Worm (Caenorhabditis elegans): ENCODE results near the gene popl-1.

popl-1 gene

DNA sequence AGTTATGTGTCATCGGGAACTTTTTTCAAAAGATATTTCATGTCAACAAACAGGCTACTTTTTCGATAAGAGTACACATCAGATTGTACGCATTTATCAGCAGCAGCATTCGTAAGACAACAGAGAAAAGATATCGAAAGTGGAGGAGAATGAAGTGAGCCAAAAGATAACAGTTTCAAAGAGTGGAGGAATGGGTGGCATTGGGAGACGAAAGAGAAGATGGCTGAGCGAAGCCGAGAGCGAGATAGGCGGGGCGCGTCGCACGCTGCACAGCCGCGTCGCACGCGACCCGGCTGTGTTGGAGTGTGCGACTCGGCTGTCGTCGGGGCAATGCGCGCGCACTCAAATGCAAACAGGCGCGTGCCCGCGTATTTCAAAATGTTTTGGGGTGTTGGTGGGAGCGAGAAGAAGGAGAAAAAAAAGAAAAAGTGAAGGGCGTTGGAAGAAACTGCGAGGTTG, 33.4 kb upstream of the popl-1 start (continued):
- no peak for TF ChIP-seq dmd-9 (GFP tag; IDR thresholded peaks at IDR 0.05)
- peak; percentile 86 for TF ChIP-seq gei-8 (GFP tag; optimal IDR thresholded peaks at IDR 0.05)
- peak; percentile 22 to 78 for TF ChIP-seq lsy-2 (tag; optimal IDR thresholded peaks at IDR 0.05)
- TF ChIP-seq pha-4 (GFP tag; IDR thresholded peaks at IDR 0.05): no peak; the same call in none of the 2 replicates
- peak; percentile 84 for TF ChIP-seq pha-4 (tag; optimal IDR thresholded peaks at IDR 0.05)
- no peak for TF ChIP-seq daf-8 (GFP tag; IDR thresholded peaks at IDR 0.05)
- TF ChIP-seq D1046.2 (GFP tag; IDR thresholded peaks at IDR 0.05): peak; percentile 89
- peak; percentile 88 for TF ChIP-seq dmd-8 (GFP tag; IDR thresholded peaks at IDR 0.05)
- TF ChIP-seq fos-1 (tag; optimal IDR thresholded peaks at IDR 0.05): no peak
- TF ChIP-seq cey-2 (tag; optimal IDR thresholded peaks at IDR 0.05; ENCODE audit: borderline replicate concordance, insufficient read depth): no peak
- TF ChIP-seq nhr-41 (GFP tag; IDR thresholded peaks at IDR 0.05): 0 out of 2 replicates have a peak, but pooled peaks have one; percentile 22
- no peak for TF ChIP-seq egl-27 (tag; optimal IDR thresholded peaks at IDR 0.05)

DNA sequence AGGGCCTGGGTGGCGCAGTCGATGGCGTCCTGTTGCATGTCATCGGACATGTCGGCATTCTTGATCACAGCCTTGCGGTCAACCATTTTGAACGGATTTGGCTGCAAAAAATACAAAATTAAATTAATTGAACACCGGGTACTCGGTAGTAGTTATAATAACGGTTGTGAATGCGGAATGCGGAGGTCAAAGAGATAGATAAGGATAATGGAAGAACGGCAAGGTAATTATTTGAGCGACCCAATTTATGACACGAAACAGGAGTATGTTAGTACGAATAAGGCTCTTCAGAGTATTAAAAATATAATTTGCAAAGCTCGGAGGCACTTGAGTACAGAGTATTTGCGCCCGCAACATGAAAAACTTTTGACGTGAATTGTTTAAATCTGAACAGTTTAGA, 32.9 kb upstream of the popl-1 start, which contains the start of gene dlc-1:
dlc-1 (minus strand) TSS at position 101 of the 400 bp plus-strand sequence.
- TF ChIP-seq zfp-3 (GFP tag; conservative IDR thresholded peaks at IDR 0.05): 0 out of 2 replicates have a peak, but pooled peaks have one; percentile 2
- no peak for TF ChIP-seq madf-9 (GFP tag; conservative IDR thresholded peaks at IDR 0.05)

DNA sequence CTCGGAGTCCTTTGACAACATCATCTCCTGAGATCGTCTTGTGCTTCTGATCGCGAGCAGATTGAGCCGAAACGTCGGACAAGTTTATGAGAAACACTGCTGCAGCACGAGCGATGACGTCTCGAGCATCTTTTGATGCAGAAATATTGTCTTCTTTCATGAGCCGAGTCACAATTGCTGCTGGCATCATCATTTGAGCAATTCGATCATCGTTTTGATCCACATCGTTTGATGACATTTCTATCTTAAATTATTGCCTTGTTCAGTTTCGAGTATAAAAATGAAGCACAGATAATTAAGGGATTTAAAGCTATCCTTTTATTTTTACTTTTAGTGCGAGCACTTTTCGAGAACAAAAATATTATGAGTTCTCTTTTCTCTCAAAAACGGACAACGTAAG, 31.9 kb upstream of the popl-1 start, which contains the start of gene T26A5.8:
T26A5.8 (minus strand) TSS at position 247 of the 400 bp plus-strand sequence.
- TF ChIP-seq tra-1 (GFP tag; IDR thresholded peaks at IDR 0.05): no peak
- TF ChIP-seq lsy-2 (tag; optimal IDR thresholded peaks at IDR 0.05): peak in 1 of 2 experiments; percentile 53
- TF ChIP-seq unc-39 (tag; optimal IDR thresholded peaks at IDR 0.05): no peak
- no peak for TF ChIP-seq zfp-2 (tag; optimal IDR thresholded peaks at IDR 0.05)
- no peak for TF ChIP-seq lin-29 (GFP tag; IDR thresholded peaks at IDR 0.05)
- no peak for TF ChIP-seq rbr-2 (tag; optimal IDR thresholded peaks at IDR 0.05)
- no peak for TF ChIP-seq lim-7 (GFP tag; IDR thresholded peaks at IDR 0.05)
- no peak for TF ChIP-seq madf-5 (GFP tag; IDR thresholded peaks at IDR 0.05)
- TF ChIP-seq ztf-11 (tag; optimal IDR thresholded peaks at IDR 0.05): no peak
- peak; percentile 60 for TF ChIP-seq lin-38 (GFP tag; IDR thresholded peaks at IDR 0.05)
- TF ChIP-seq F49E8.2 (tag; optimal IDR thresholded peaks at IDR 0.05; ENCODE audit: borderline replicate concordance): no peak
- TF ChIP-seq cey-2 (tag; optimal IDR thresholded peaks at IDR 0.05; ENCODE audit: borderline replicate concordance, insufficient read depth): no peak
- TF ChIP-seq mxl-3 (GFP tag; optimal IDR thresholded peaks at IDR 0.05): no peak
- TF ChIP-seq ces-1 (GFP tag; optimal IDR thresholded peaks at IDR 0.05): no peak
- no peak for TF ChIP-seq nhr-237 (tag; optimal IDR thresholded peaks at IDR 0.05)
- no peak for TF ChIP-seq unc-130 (GFP tag; optimal IDR thresholded peaks at IDR 0.05)
- TF ChIP-seq spr-3 (GFP tag; optimal IDR thresholded peaks at IDR 0.05): no peak
- TF ChIP-seq ZK546.5 (tag; optimal IDR thresholded peaks at IDR 0.05): no peak
- TF ChIP-seq mxl-2 (GFP tag; conservative IDR thresholded peaks at IDR 0.05): no peak
- peak; percentile 93 for TF ChIP-seq ama-1 (optimal IDR thresholded peaks at IDR 0.05)
- peak; percentile 61 for TF ChIP-seq nhr-102 (tag; optimal IDR thresholded peaks at IDR 0.05)
- TF ChIP-seq ceh-62 (tag; optimal IDR thresholded peaks at IDR 0.05): no peak
- TF ChIP-seq nhr-77 (tag; optimal IDR thresholded peaks at IDR 0.05): no peak
- no peak for TF ChIP-seq lin-15B (tag; optimal IDR thresholded peaks at IDR 0.05)
- TF ChIP-seq attf-4 (tag; optimal IDR thresholded peaks at IDR 0.05): no peak
- TF ChIP-seq F44E2.7 (GFP tag; IDR thresholded peaks at IDR 0.05): 0 out of 2 replicates have a peak, but pooled peaks have one; percentile 2
- TF ChIP-seq F10B5.3 (tag; optimal IDR thresholded peaks at IDR 0.05): no peak
- TF ChIP-seq arid-1 (GFP tag; conservative IDR thresholded peaks at IDR 0.05): no peak
- TF ChIP-seq zip-2 (tag; optimal IDR thresholded peaks at IDR 0.05): no peak
- no peak for TF ChIP-seq daf-19 (GFP tag; conservative IDR thresholded peaks at IDR 0.05)
- no peak for TF ChIP-seq pqm-1 (tag; optimal IDR thresholded peaks at IDR 0.05)
- TF ChIP-seq daf-12 (tag; optimal IDR thresholded peaks at IDR 0.05): no peak
- no peak for TF ChIP-seq F37D6.2 (tag; optimal IDR thresholded peaks at IDR 0.05)
- no peak for TF ChIP-seq hif-1 (tag; optimal IDR thresholded peaks at IDR 0.05)
- no peak for TF ChIP-seq lin-13 (GFP tag; optimal IDR thresholded peaks at IDR 0.05)
- peak; percentile 57 for TF ChIP-seq T26A8.4 (GFP tag; IDR thresholded peaks at IDR 0.05)
- no peak for TF ChIP-seq T20F7.1 (GFP tag; optimal IDR thresholded peaks at IDR 0.05)

Measured in whole organism, L4 larva.